Fruit fly (Drosophila melanogaster) whole organism, embryonic: ENCODE data around the gene ohgt.
A peak's percentile ranks its signal among the peaks of the same experiment; 100 is the strongest.

Experiments used
- Atf3 ChIP-seq: fragments of 200-800 bp; sonication (Bioruptor generic); optimal IDR thresholded peaks from 3 replicates; lab custom pipeline; 2016; ENCODE audit warnings: missing biosample characterization, missing genetic modification characterization
- C15 ChIP-seq: fragments of 200-800 bp; sonication (Bioruptor generic); IDR thresholded peaks from 3 replicates; pipeline ENCODE4 v1.3.6; 2022; ENCODE audit warnings: missing biosample characterization, missing genetic modification characterization
- CG10366 ChIP-seq: fragments of 200-800 bp; sonication (Bioruptor generic); IDR thresholded peaks from 2 replicates; pipeline ENCODE4 v1.3.6; 2022; ENCODE audit warnings: missing biosample characterization, missing genetic modification characterization
- CG10431 ChIP-seq: fragments of 200-800 bp; sonication (Bioruptor generic); optimal IDR thresholded peaks from 3 replicates; lab custom pipeline; 2018; ENCODE audit warnings: missing biosample characterization, mild to moderate bottlenecking, missing genetic modification characterization
- CG12104 ChIP-seq: fragments of 200-800 bp; sonication (Bioruptor generic); optimal IDR thresholded peaks from 3 replicates; lab custom pipeline; 2016; ENCODE audit warnings: missing biosample characterization, missing genetic modification characterization
- CG1233 ChIP-seq: fragments of 200-800 bp; sonication (Bioruptor generic); optimal IDR thresholded peaks from 4 replicates; lab custom pipeline; 2018; ENCODE audit warnings: missing biosample characterization, mild to moderate bottlenecking, missing genetic modification characterization
- CG13624 ChIP-seq: fragments of 200-800 bp; sonication (Bioruptor generic); optimal IDR thresholded peaks from 2 replicates; lab custom pipeline; 2016; ENCODE audit warnings: missing biosample characterization, missing genetic modification characterization
- CG17802 ChIP-seq: fragments of 200-800 bp; sonication (Bioruptor generic); optimal IDR thresholded peaks from 2 replicates; lab custom pipeline; 2018; ENCODE audit warnings: missing biosample characterization, mild to moderate bottlenecking, missing genetic modification characterization, moderate library complexity
- CG18262 ChIP-seq: fragments of 200-800 bp; optimal IDR thresholded peaks from 3 replicates; lab custom pipeline; 2019; ENCODE audit warnings: missing biosample characterization, mild to moderate bottlenecking, missing genetic modification characterization, moderate library complexity
- CG1832 ChIP-seq: fragments of 200-800 bp; sonication (Bioruptor generic); optimal IDR thresholded peaks from 2 replicates; lab custom pipeline; 2017; ENCODE audit warnings: missing biosample characterization, mild to moderate bottlenecking, missing genetic modification characterization, inconsistent platforms
- CG30431 ChIP-seq: fragments of 200-800 bp; sonication (Bioruptor generic); optimal IDR thresholded peaks from 2 replicates; lab custom pipeline; 2017; ENCODE audit warnings: missing biosample characterization, missing genetic modification characterization
- CG3726 ChIP-seq: fragments of 200-800 bp; sonication (Bioruptor generic); IDR thresholded peaks from 3 replicates; pipeline ENCODE4, ENCODE4 v1.3.6; 2022; ENCODE audit warnings: missing biosample characterization, missing genetic modification characterization
- CG42726 ChIP-seq: fragments of 200-800 bp; sonication (Bioruptor generic); IDR thresholded peaks from 2 replicates; pipeline ENCODE4 v1.3.6; 2022; ENCODE audit warnings: missing biosample characterization, missing genetic modification characterization; ENCODE audit not compliant: partially characterized antibody
- CG4424 ChIP-seq: fragments of 200-800 bp; sonication (Bioruptor generic); optimal IDR thresholded peaks from 3 replicates; lab custom pipeline; 2016; ENCODE audit warnings: missing biosample characterization, missing genetic modification characterization
- CG7271 ChIP-seq: fragments of 200-800 bp; sonication (Bioruptor generic); optimal IDR thresholded peaks from 2 replicates; lab custom pipeline; 2018; ENCODE audit warnings: missing biosample characterization, mild to moderate bottlenecking, missing genetic modification characterization, moderate library complexity
- CG7928 ChIP-seq: fragments of 200-800 bp; sonication (Bioruptor generic); optimal IDR thresholded peaks from 2 replicates; lab custom pipeline; 2017; ENCODE audit warnings: missing biosample characterization, mild to moderate bottlenecking, missing genetic modification characterization
- CG7987 ChIP-seq: fragments of 200-800 bp; sonication (Bioruptor generic); optimal IDR thresholded peaks from 2 replicates; lab custom pipeline; 2018; ENCODE audit warnings: missing biosample characterization, mild to moderate bottlenecking, missing genetic modification characterization, moderate library complexity
- CG8924 ChIP-seq: fragments of 200-800 bp; optimal IDR thresholded peaks from 3 replicates; lab custom pipeline; 2019; ENCODE audit warnings: missing biosample characterization, mild to moderate bottlenecking, missing genetic modification characterization, moderate library complexity
- Camta ChIP-seq: fragments of 200-800 bp; sonication (Bioruptor generic); optimal IDR thresholded peaks from 2 replicates; lab custom pipeline; 2016; ENCODE audit warnings: missing biosample characterization, missing genetic modification characterization
- Drgx ChIP-seq: fragments of 200-800 bp; sonication (Bioruptor generic); IDR thresholded peaks from 2 replicates; pipeline ENCODE4 v1.3.6; 2022; ENCODE audit warnings: missing biosample characterization, missing genetic modification characterization
- E2f2 ChIP-seq: fragments of 200-800 bp; sonication (Bioruptor generic); IDR thresholded peaks from 2 replicates; pipeline ENCODE4 v1.3.6; 2022; ENCODE audit warnings: missing biosample characterization, missing genetic modification characterization
- Fer1 ChIP-seq: fragments of 200-800 bp; sonication (Bioruptor generic); optimal IDR thresholded peaks from 2 replicates; lab custom pipeline; 2017; ENCODE audit warnings: missing biosample characterization, mild to moderate bottlenecking, missing genetic modification characterization
- H15 ChIP-seq: fragments of 200-800 bp; sonication (Bioruptor generic); IDR thresholded peaks from 3 replicates; pipeline ENCODE4 v1.3.6; 2022; ENCODE audit warnings: missing biosample characterization, missing genetic modification characterization
- Hmr ChIP-seq: fragments of 200-800 bp; sonication (Bioruptor generic); optimal IDR thresholded peaks from 3 replicates; lab custom pipeline; 2017; ENCODE audit warnings: mild to moderate bottlenecking, missing biosample characterization, missing genetic modification reagents, missing genetic modification characterization
- Hr3 ChIP-seq: fragments of 200-800 bp; sonication (Bioruptor generic); optimal IDR thresholded peaks from 3 replicates; lab custom pipeline; 2016; ENCODE audit warnings: missing biosample characterization, missing genetic modification characterization
- Mad ChIP-seq: fragments of 200-800 bp; sonication (Bioruptor generic); optimal IDR thresholded peaks from 2 replicates; lab custom pipeline; 2016; ENCODE audit warnings: missing biosample characterization, missing genetic modification characterization
- NK7.1 ChIP-seq: fragments of 200-800 bp; sonication (Bioruptor generic); optimal IDR thresholded peaks from 3 replicates; lab custom pipeline; 2016; ENCODE audit warnings: missing biosample characterization, missing genetic modification characterization
- Rfx ChIP-seq: fragments of 200-800 bp; sonication (Bioruptor generic); IDR thresholded peaks from 2 replicates; pipeline ENCODE4 v1.3.6; 2022; ENCODE audit warnings: missing biosample characterization, missing genetic modification characterization
- Sin3A ChIP-seq: fragments of >200 bp; optimal IDR thresholded peaks from 2 replicates; lab custom pipeline; 2018
- Trl ChIP-seq, 3 experiments: fragments of >200 bp in 2 of 3; fragments of 200-800 bp in 1 of 3; sonication (Bioruptor generic) in 1 of 3; optimal IDR thresholded peaks; 2 replicates in 1 of 3; 3 replicates in 2 of 3; lab custom pipeline; 2016 to 2017; ENCODE audit warnings: missing biosample characterization in 1 of 3, missing genetic modification characterization in 1 of 3
- Usf ChIP-seq: fragments of 200-800 bp; sonication (Bioruptor generic); optimal IDR thresholded peaks from 2 replicates; lab custom pipeline; 2017; ENCODE audit warnings: missing genotype, missing biosample characterization, missing genetic modification characterization
- amos ChIP-seq: fragments of 200-800 bp; sonication (Bioruptor generic); IDR thresholded peaks from 2 replicates; pipeline ENCODE4 v1.3.6; 2022; ENCODE audit warnings: missing biosample characterization, missing genetic modification characterization; ENCODE audit not compliant: partially characterized antibody
- aop ChIP-seq: fragments of 200-800 bp; sonication (Bioruptor generic); IDR thresholded peaks from 2 replicates; pipeline ENCODE4 v1.3.6; 2022; ENCODE audit warnings: missing biosample characterization, missing genetic modification characterization
- az2 ChIP-seq: fragments of 200-800 bp; sonication (Bioruptor generic); optimal IDR thresholded peaks from 3 replicates; lab custom pipeline; 2016; ENCODE audit warnings: missing biosample characterization, missing genetic modification characterization
- ci ChIP-seq: fragments of 200-800 bp; sonication (Bioruptor generic); IDR thresholded peaks from 3 replicates; pipeline ENCODE4 v1.3.6; 2022; ENCODE audit warnings: missing biosample characterization, missing genetic modification characterization
- crp ChIP-seq, 2 experiments: fragments of 200-800 bp; sonication (Bioruptor generic); optimal IDR thresholded peaks; 2 replicates in 1 of 2; 3 replicates in 1 of 2; lab custom pipeline; 2017; ENCODE audit warnings: missing biosample characterization in 2 of 2, missing genetic modification characterization in 2 of 2, mild to moderate bottlenecking in 1 of 2, moderate library complexity in 1 of 2
- danr ChIP-seq: fragments of 200-800 bp; sonication (Bioruptor generic); IDR thresholded peaks from 2 replicates; pipeline ENCODE4 v1.3.6; 2022; ENCODE audit warnings: missing biosample characterization, missing genetic modification characterization
- dmrt11E ChIP-seq: fragments of 200-800 bp; sonication (Bioruptor generic); optimal IDR thresholded peaks from 3 replicates; lab custom pipeline; 2018; ENCODE audit warnings: missing biosample characterization, mild to moderate bottlenecking, missing genetic modification characterization, moderate library complexity
- dmrt99B ChIP-seq: fragments of 200-800 bp; sonication (Bioruptor generic); optimal IDR thresholded peaks from 2 replicates; lab custom pipeline; 2018; ENCODE audit warnings: missing biosample characterization, mild to moderate bottlenecking, missing genetic modification characterization, moderate library complexity
- en ChIP-seq: fragments of 200-800 bp; sonication (Bioruptor generic); optimal IDR thresholded peaks from 2 replicates; lab custom pipeline; 2016; ENCODE audit warnings: missing biosample characterization, missing genetic modification characterization
- esg ChIP-seq: fragments of 200-800 bp; sonication (Bioruptor generic); conservative IDR thresholded peaks from 2 replicates; pipeline ENCODE4 v1.3.6; 2022; ENCODE audit warnings: missing biosample characterization, missing genetic modification characterization
- eve ChIP-seq, 2 experiments: fragments of >200 bp; optimal IDR thresholded peaks; 2 replicates each; lab custom pipeline; 2017; ENCODE audit warnings: missing biosample characterization in 2 of 2, missing genetic modification characterization in 2 of 2
- fd3F ChIP-seq: fragments of 200-800 bp; sonication (Bioruptor generic); optimal IDR thresholded peaks from 2 replicates; lab custom pipeline; 2018; ENCODE audit warnings: missing biosample characterization, mild to moderate bottlenecking, missing genetic modification characterization, moderate library complexity
- mld ChIP-seq: fragments of 200-800 bp; sonication (Bioruptor generic); IDR thresholded peaks from 3 replicates; pipeline ENCODE4 v1.3.6; 2022; ENCODE audit warnings: missing biosample characterization, missing genetic modification characterization; ENCODE audit not compliant: partially characterized antibody
- nmo ChIP-seq: fragments of 200-800 bp; sonication (Bioruptor generic); optimal IDR thresholded peaks from 2 replicates; lab custom pipeline; 2018; ENCODE audit warnings: missing biosample characterization, mild to moderate bottlenecking, missing genetic modification characterization, moderate library complexity
- p53 ChIP-seq: fragments of 200-800 bp; sonication (Bioruptor generic); optimal IDR thresholded peaks from 2 replicates; lab custom pipeline; 2016; ENCODE audit warnings: missing biosample characterization, missing genetic modification characterization
- psq ChIP-seq: fragments of 200-800 bp; sonication (Bioruptor generic); optimal IDR thresholded peaks from 2 replicates; lab custom pipeline; 2017; ENCODE audit warnings: missing biosample characterization, missing genetic modification characterization
- ro ChIP-seq: fragments of 200-800 bp; sonication (Bioruptor generic); IDR thresholded peaks from 2 replicates; pipeline ENCODE4 v1.3.6; 2022; ENCODE audit warnings: missing biosample characterization, missing genetic modification characterization
- salm ChIP-seq: fragments of 200-800 bp; sonication (Bioruptor generic); optimal IDR thresholded peaks from 2 replicates; lab custom pipeline; 2018; ENCODE audit warnings: missing biosample characterization, mild to moderate bottlenecking, missing genetic modification characterization
- slbo ChIP-seq: fragments of 200-800 bp; sonication (Bioruptor generic); IDR thresholded peaks from 2 replicates; pipeline ENCODE4 v1.3.6; 2022; ENCODE audit warnings: missing biosample characterization, missing genetic modification characterization
- wdn ChIP-seq: fragments of 200-800 bp; sonication (Bioruptor generic); IDR thresholded peaks from 2 replicates; pipeline ENCODE4 v1.3.6; 2022; ENCODE audit warnings: missing biosample characterization, missing genetic modification characterization
- zen2 ChIP-seq: fragments of 200-800 bp; sonication (Bioruptor generic); IDR thresholded peaks from 3 replicates; pipeline ENCODE4 v1.3.6; 2022; ENCODE audit warnings: missing biosample characterization, missing genetic modification characterization; ENCODE audit not compliant: partially characterized antibody

Gene ohgt

dm6 chr3R:10084914-10085313 lies 35.9 kb downstream of the ohgt start (continued):
- no peak for TF ChIP-seq CG4424 (GFP tag; lab: Kevin White, UChicago)
- no peak for TF ChIP-seq CG10431 (GFP tag; lab: Kevin White, UChicago)
- TF ChIP-seq Hr3 = no peak
- TF ChIP-seq zen2 (GFP tag; lab: Robert Waterston, UW) = no peak
- TF ChIP-seq Mad (GFP tag; lab: Kevin White, UChicago) = no peak
- no peak for TF ChIP-seq CG12104 (GFP tag; lab: Kevin White, UChicago)
- TF ChIP-seq CG7987 = no peak
- peak; percentile 61 for TF ChIP-seq CG13624 (GFP tag; lab: Kevin White, UChicago)
- TF ChIP-seq en (GFP tag; lab: Kevin White, UChicago) = no peak
- TF ChIP-seq C15 = 0 out of 3 replicates have a peak, but pooled peaks have one; percentile 61
- TF ChIP-seq psq (GFP tag; lab: Kevin White, UChicago) = no peak
- peak; percentile 39 for TF ChIP-seq dmrt99B (tag; lab: Kevin White, UChicago)
- TF ChIP-seq ci (GFP tag; lab: Robert Waterston, UW) = no peak
- TF ChIP-seq salm (tag; lab: Kevin White, UChicago) = no peak
- TF ChIP-seq slbo (GFP tag; lab: Robert Waterston, UW) = peak; percentile 90
- no peak for TF ChIP-seq mld (GFP tag; lab: Robert Waterston, UW)
- TF ChIP-seq nmo (GFP tag; lab: Kevin White, UChicago) = no peak
- no peak for TF ChIP-seq az2
- peak; percentile 33; the same call in 1 of the 2 replicates for TF ChIP-seq danr (GFP tag; lab: Robert Waterston, UW)
- no peak for TF ChIP-seq CG17802 (tag; lab: Kevin White, UChicago)
- no peak for TF ChIP-seq Trl (optimal IDR thresholded peaks at IDR 0.05; lab: Kevin White, UChicago)
- no peak for TF ChIP-seq Trl (GFP tag; optimal IDR thresholded peaks at IDR 0.05; lab: Kevin White, UChicago)
- TF ChIP-seq CG7928 (GFP tag; lab: Kevin White, UChicago) = peak; percentile 28
- no peak for TF ChIP-seq ro
- TF ChIP-seq aop (GFP tag; lab: Robert Waterston, UW) = no peak
- peak; percentile 31 for TF ChIP-seq fd3F (GFP tag; lab: Kevin White, UChicago)
- TF ChIP-seq CG7271 = no peak
- peak; percentile 39; the same call in 1 of the 2 replicates for TF ChIP-seq CG10366 (GFP tag; lab: Robert Waterston, UW)
- no peak for TF ChIP-seq CG8924 (tag; lab: Kevin White, UChicago)
- no peak for TF ChIP-seq Sin3A (lab: Kevin White, UChicago)
- TF ChIP-seq wdn (GFP tag; lab: Robert Waterston, UW) = peak; percentile 70
- 0 out of 3 replicates have a peak, but pooled peaks have one; percentile 45 for TF ChIP-seq H15 (GFP tag; lab: Robert Waterston, UW)
- TF ChIP-seq Fer1 (GFP tag; lab: Kevin White, UChicago) = peak; percentile 53
- TF ChIP-seq Hmr = peak; percentile 79
- no peak for TF ChIP-seq NK7.1 (GFP tag; lab: Kevin White, UChicago)
- no peak for TF ChIP-seq Camta (GFP tag; lab: Kevin White, UChicago)
- no peak for TF ChIP-seq Atf3 (GFP tag; lab: Kevin White, UChicago)
- peak; percentile 37; the same call in 1 of the 2 replicates for TF ChIP-seq esg (GFP tag; lab: Robert Waterston, UW)
- no peak for TF ChIP-seq amos (GFP tag; lab: Robert Waterston, UW)
- no peak for TF ChIP-seq CG1832 (GFP tag; lab: Kevin White, UChicago)
- no peak for TF ChIP-seq dmrt11E (tag; lab: Kevin White, UChicago)
- TF ChIP-seq CG42726 (GFP tag; lab: Robert Waterston, UW) = no peak
- TF ChIP-seq E2f2 = no peak
- TF ChIP-seq CG30431 (GFP tag; lab: Kevin White, UChicago) = no peak
- no peak for TF ChIP-seq crp (GFP tag; optimal IDR thresholded peaks at IDR 0.05; lab: Kevin White, UChicago)
- no peak for TF ChIP-seq CG18262 (tag; lab: Kevin White, UChicago)
- no peak for TF ChIP-seq CG1233 (GFP tag; lab: Kevin White, UChicago)
- TF ChIP-seq eve (GFP tag; optimal IDR thresholded peaks at IDR 0.05; lab: Kevin White, UChicago) = no peak
- TF ChIP-seq Usf (GFP tag; lab: Kevin White, UChicago) = peak; percentile 50
- TF ChIP-seq Rfx (GFP tag; lab: Robert Waterston, UW) = peak; percentile 79
- no peak for TF ChIP-seq CG3726
- TF ChIP-seq Drgx (GFP tag; lab: Robert Waterston, UW) = no peak
- TF ChIP-seq p53 (GFP tag; lab: Kevin White, UChicago) = no peak
